Worm (Caenorhabditis elegans): ENCODE measurements around the gene F54B3.1.
"Not testable (repeated sequence)": the region's sequence is repeated elsewhere in the genome, so short reads cannot be mapped to it uniquely, and the experiment has no call there.

DNA sequence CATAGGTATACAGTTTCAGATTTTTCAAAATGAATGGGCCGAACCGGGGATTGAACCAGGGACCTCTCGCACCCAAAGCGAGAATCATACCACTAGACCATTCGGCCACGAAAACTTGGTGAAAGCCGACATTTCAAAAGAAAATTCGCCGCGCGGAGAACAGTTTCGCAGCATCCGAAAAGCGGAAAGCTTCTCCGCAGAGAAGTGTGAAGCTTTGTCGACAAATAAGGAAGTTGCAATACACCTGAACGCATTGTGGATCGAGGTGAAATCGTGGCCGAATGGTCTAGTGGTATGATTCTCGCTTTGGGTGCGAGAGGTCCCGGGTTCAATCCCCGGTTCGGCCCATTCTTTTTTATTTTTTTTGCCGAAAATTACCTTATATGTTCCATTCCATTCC is 53.7 kb downstream of the F54B3.1 start:
- not testable (repeated sequence) for TF ChIP-seq sea-1 (GFP tag; conservative IDR thresholded peaks at IDR 0.05); ama-1 (optimal IDR thresholded peaks at IDR 0.05); flt-1 (GFP tag; IDR thresholded peaks at IDR 0.05); ceh-13 (GFP tag; optimal IDR thresholded peaks at IDR 0.05)
